Worm (Caenorhabditis elegans): Measurements from ENCODE around the gene cpi-2.
A peak's percentile ranks its signal among the peaks of the same experiment; 100 is the strongest.

cpi-2 gene

DNA sequence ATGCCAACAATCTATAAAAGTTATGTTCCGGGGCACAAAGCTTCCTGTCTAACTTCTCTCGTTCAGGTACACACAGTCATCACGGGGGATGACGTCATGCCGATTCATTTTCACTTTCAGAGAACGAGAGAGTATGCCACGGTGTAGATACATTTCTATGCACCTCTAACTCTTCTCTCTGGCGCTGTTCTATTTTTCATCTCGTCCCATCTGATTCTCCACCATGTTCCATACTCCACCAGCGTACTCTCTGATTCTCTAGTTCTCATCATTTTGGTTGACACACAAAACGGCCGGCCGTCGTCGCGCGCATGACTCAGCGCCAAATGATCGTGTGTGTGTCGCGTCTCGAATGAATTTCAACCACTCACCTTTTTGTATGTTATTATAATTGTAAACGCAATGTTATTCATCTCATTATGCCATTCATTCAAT lies 43.5 kb upstream of the cpi-2 start (continued):
- no peak for TF ChIP-seq nhr-28 (tag; optimal IDR thresholded peaks at IDR 0.05)
- TF ChIP-seq efl-3 (GFP tag; optimal IDR thresholded peaks at IDR 0.05): no peak
- peak; percentile 91 for TF ChIP-seq nhr-19 (GFP tag; conservative IDR thresholded peaks at IDR 0.05)
- no peak for TF ChIP-seq vab-15 (tag; optimal IDR thresholded peaks at IDR 0.05)
- no peak for TF ChIP-seq Y116A8C.19 (tag; optimal IDR thresholded peaks at IDR 0.05; ENCODE audit: borderline replicate concordance)
- TF ChIP-seq ceh-63 (GFP tag; optimal IDR thresholded peaks at IDR 0.05): no peak
- peak; percentile 99 for TF ChIP-seq nhr-85 (tag)
- TF ChIP-seq egl-13 (tag; optimal IDR thresholded peaks at IDR 0.05): peak; percentile 74
- peak; percentile 44 for TF ChIP-seq zip-4 (GFP tag; optimal IDR thresholded peaks at IDR 0.05)
- TF ChIP-seq elt-2 (tag; optimal IDR thresholded peaks at IDR 0.05): peak; percentile 97
- peak; percentile 80 for TF ChIP-seq grh-1 (GFP tag; IDR thresholded peaks at IDR 0.05)
- TF ChIP-seq sox-4 (tag; optimal IDR thresholded peaks at IDR 0.05): peak; percentile 70
- no peak for TF ChIP-seq unc-30 (tag; optimal IDR thresholded peaks at IDR 0.05)
- TF ChIP-seq C04F5.9 (tag; optimal IDR thresholded peaks at IDR 0.05): peak; percentile 49
- no peak for TF ChIP-seq unc-98 (GFP tag; IDR thresholded peaks at IDR 0.05)
- no peak for TF ChIP-seq fos-1 (tag; optimal IDR thresholded peaks at IDR 0.05)
- peak; percentile 15 to 97 for TF ChIP-seq mdl-1 (tag; optimal IDR thresholded peaks at IDR 0.05)
- peak; percentile 82 for TF ChIP-seq lin-13 (GFP tag; optimal IDR thresholded peaks at IDR 0.05)
- TF ChIP-seq pqm-1 (tag; optimal IDR thresholded peaks at IDR 0.05): peak; percentile 2
- peak; percentile 98 for TF ChIP-seq nhr-71 (tag; optimal IDR thresholded peaks at IDR 0.05)
- TF ChIP-seq mep-1 (tag; optimal IDR thresholded peaks at IDR 0.05): peak; percentile 93
- TF ChIP-seq skn-1 (tag; optimal IDR thresholded peaks at IDR 0.05): peak; percentile 85
- peak; percentile 99 for TF ChIP-seq blmp-1 (tag; optimal IDR thresholded peaks at IDR 0.05)
- TF ChIP-seq pag-3 (tag; optimal IDR thresholded peaks at IDR 0.05; ENCODE audit: borderline replicate concordance, insufficient read depth): peak; percentile 85
- peak; percentile 86 for TF ChIP-seq dsc-1 (tag; optimal IDR thresholded peaks at IDR 0.05)
- peak; percentile 37 for TF ChIP-seq aha-1 (tag; optimal IDR thresholded peaks at IDR 0.05)
- TF ChIP-seq lir-3 (tag; optimal IDR thresholded peaks at IDR 0.05; ENCODE audit: poor library complexity): peak; percentile 83
- peak; percentile 73 for TF ChIP-seq sup-37 (GFP tag; optimal IDR thresholded peaks at IDR 0.05)
- no peak for TF ChIP-seq hlh-4 (tag; optimal IDR thresholded peaks at IDR 0.05)
- TF ChIP-seq nhr-11 (tag; optimal IDR thresholded peaks at IDR 0.05): peak; percentile 84
- TF ChIP-seq mab-9 (GFP tag; IDR thresholded peaks at IDR 0.05): peak; percentile 68
- no peak for TF ChIP-seq nhr-76 (tag; optimal IDR thresholded peaks at IDR 0.05)
- TF ChIP-seq fkh-8 (tag; optimal IDR thresholded peaks at IDR 0.05): peak; percentile 97
- peak; percentile 50 for TF ChIP-seq fkh-10 (GFP tag; optimal IDR thresholded peaks at IDR 0.05)
- no peak for TF ChIP-seq lin-15B (tag; optimal IDR thresholded peaks at IDR 0.05)
- TF ChIP-seq ztf-4 (tag; optimal IDR thresholded peaks at IDR 0.05): peak; percentile 96
- TF ChIP-seq ets-5 (GFP tag; IDR thresholded peaks at IDR 0.05): no peak
- TF ChIP-seq egl-27 (tag; optimal IDR thresholded peaks at IDR 0.05): peak; percentile 74 to 91
- peak; percentile 73 for TF ChIP-seq nhr-237 (tag; optimal IDR thresholded peaks at IDR 0.05)
- TF ChIP-seq nhr-77 (tag; optimal IDR thresholded peaks at IDR 0.05): peak; percentile 97
- no peak for TF ChIP-seq ztf-11 (tag; optimal IDR thresholded peaks at IDR 0.05)
- no peak; the same call in 1 of the 2 replicates for TF ChIP-seq ceh-88 (GFP tag; IDR thresholded peaks at IDR 0.05)
- TF ChIP-seq F16B12.6 (tag; optimal IDR thresholded peaks at IDR 0.05): peak; percentile 12
- TF ChIP-seq hlh-17 (GFP tag; optimal IDR thresholded peaks at IDR 0.05; ENCODE audit: borderline replicate concordance): no peak
- TF ChIP-seq tbx-2 (tag; optimal IDR thresholded peaks at IDR 0.05): peak; percentile 93
- TF ChIP-seq zag-1 (tag; optimal IDR thresholded peaks at IDR 0.05): no peak
- peak; percentile 82 for TF ChIP-seq unc-86 (tag; optimal IDR thresholded peaks at IDR 0.05)
- TF ChIP-seq nhr-90 (tag; optimal IDR thresholded peaks at IDR 0.05; ENCODE audit: poor library complexity): peak; percentile 93
- peak; percentile 98 for TF ChIP-seq lin-14 (GFP tag; optimal IDR thresholded peaks at IDR 0.05)
- peak in 3 of 6 experiments; percentile 6 to 95 (median 94) for TF ChIP-seq elt-3 (tag; optimal IDR thresholded peaks at IDR 0.05)
- TF ChIP-seq swsn-7 (tag; optimal IDR thresholded peaks at IDR 0.05): peak; percentile 94
- peak; percentile 60 for TF ChIP-seq aly-2 (tag; optimal IDR thresholded peaks at IDR 0.05)
- no peak for TF ChIP-seq nhr-12 (tag; optimal IDR thresholded peaks at IDR 0.05)
